Fruit fly (Drosophila melanogaster): Measurements from ENCODE around the gene brwl.

Gene brwl

dm6 chr2L:9585942-9586341, 17.3 kb downstream of the brwl start (continued):
- no peak for TF ChIP-seq CG31224 (GFP tag; IDR thresholded peaks at IDR 0.05)
- TF ChIP-seq CG1792 (GFP tag; optimal IDR thresholded peaks at IDR 0.05), result no peak
- no peak for TF ChIP-seq Lhr (GFP tag; optimal IDR thresholded peaks at IDR 0.05)
- no peak for TF ChIP-seq pros (GFP tag; optimal IDR thresholded peaks at IDR 0.05)
- no peak for TF ChIP-seq onecut (GFP tag; IDR thresholded peaks at IDR 0.05)
- TF ChIP-seq run (tag; optimal IDR thresholded peaks at IDR 0.05), result no peak
- TF ChIP-seq yki (optimal IDR thresholded peaks at IDR 0.05), result no peak
- TF ChIP-seq CG1024 (GFP tag; IDR thresholded peaks at IDR 0.05), result no peak
- TF ChIP-seq maf-S (GFP tag; optimal IDR thresholded peaks at IDR 0.05), result no peak
- TF ChIP-seq Hand (GFP tag; optimal IDR thresholded peaks at IDR 0.05), result no peak
- no peak for TF ChIP-seq ssp (GFP tag; IDR thresholded peaks at IDR 0.05)
- TF ChIP-seq caup (GFP tag; optimal IDR thresholded peaks at IDR 0.05; ENCODE audit: severe bottlenecking), result no peak
- TF ChIP-seq CG11560 (tag; IDR thresholded peaks at IDR 0.05), result no peak
- no peak for TF ChIP-seq CG2129 (GFP tag; IDR thresholded peaks at IDR 0.05; ENCODE audit: partially characterized antibody)
- no peak for TF ChIP-seq Dref (GFP tag; IDR thresholded peaks at IDR 0.05)
- no peak for TF ChIP-seq bowl (GFP tag; IDR thresholded peaks at IDR 0.05)
- no peak for TF ChIP-seq CG10366 (GFP tag; IDR thresholded peaks at IDR 0.05)
- TF ChIP-seq HHEX (GFP tag; optimal IDR thresholded peaks at IDR 0.05), result no peak
- TF ChIP-seq pfk (GFP tag; optimal IDR thresholded peaks at IDR 0.05), result no peak
- no peak for TF ChIP-seq nau (GFP tag; optimal IDR thresholded peaks at IDR 0.05)
- TF ChIP-seq CG9932 (GFP tag; IDR thresholded peaks at IDR 0.05), result no peak
- TF ChIP-seq Ravus (GFP tag; IDR thresholded peaks at IDR 0.05), result no peak
- no peak for TF ChIP-seq dpn (GFP tag; optimal IDR thresholded peaks at IDR 0.05)
- TF ChIP-seq CG3407 (GFP tag; optimal IDR thresholded peaks at IDR 0.05), result no peak
- TF ChIP-seq Poxn (GFP tag; IDR thresholded peaks at IDR 0.05), result no peak
- no peak for TF ChIP-seq CG10565 (GFP tag; optimal IDR thresholded peaks at IDR 0.05)
- no peak for TF ChIP-seq MBD-R2 (GFP tag; IDR thresholded peaks at IDR 0.05)
- no peak for TF ChIP-seq Atf3 (GFP tag; optimal IDR thresholded peaks at IDR 0.05)
- no peak for TF ChIP-seq H2.0 (GFP tag; IDR thresholded peaks at IDR 0.05)
- no peak for TF ChIP-seq NK7.1 (GFP tag; optimal IDR thresholded peaks at IDR 0.05)
- no peak for TF ChIP-seq CG17359 (tag; optimal IDR thresholded peaks at IDR 0.05)
- TF ChIP-seq Doc2 (GFP tag; IDR thresholded peaks at IDR 0.05), result no peak
- peak; percentile 35 for TF ChIP-seq zf30C (GFP tag; optimal IDR thresholded peaks at IDR 0.05)
- no peak for TF ChIP-seq CG12071 (GFP tag; optimal IDR thresholded peaks at IDR 0.05)
- TF ChIP-seq CG43689 (GFP tag; IDR thresholded peaks at IDR 0.05), result no peak
- TF ChIP-seq CG33213 (GFP tag; optimal IDR thresholded peaks at IDR 0.05), result no peak
- TF ChIP-seq CG7357 (GFP tag; IDR thresholded peaks at IDR 0.05), result no peak
- TF ChIP-seq Hr3 (GFP tag; optimal IDR thresholded peaks at IDR 0.05), result no peak
- no peak; the same call in 1 of the 2 replicates for TF ChIP-seq Ptx1 (GFP tag; IDR thresholded peaks at IDR 0.05)
- no peak for TF ChIP-seq CG17568 (GFP tag; optimal IDR thresholded peaks at IDR 0.05)
- TF ChIP-seq Xrp1 (GFP tag; IDR thresholded peaks at IDR 0.05), result peak; percentile 73
- no peak for TF ChIP-seq Med (GFP tag)
- no peak for TF ChIP-seq cato (GFP tag; optimal IDR thresholded peaks at IDR 0.05; ENCODE audit: borderline replicate concordance)
- TF ChIP-seq jumu (GFP tag; optimal IDR thresholded peaks at IDR 0.05), result no peak
- TF ChIP-seq slou (GFP tag; optimal IDR thresholded peaks at IDR 0.05), result no peak
- TF ChIP-seq CG4820 (GFP tag; optimal IDR thresholded peaks at IDR 0.05), result no peak
- no peak for TF ChIP-seq mam (GFP tag; optimal IDR thresholded peaks at IDR 0.05)
- TF ChIP-seq nom (GFP tag; optimal IDR thresholded peaks at IDR 0.05), result no peak
- TF ChIP-seq stwl (tag; optimal IDR thresholded peaks at IDR 0.05), result no peak
- TF ChIP-seq MESR4 (GFP tag; optimal IDR thresholded peaks at IDR 0.05), result no peak
- TF ChIP-seq CG9215 (GFP tag; IDR thresholded peaks at IDR 0.05), result no peak
- no peak for TF ChIP-seq CG1529 (GFP tag; optimal IDR thresholded peaks at IDR 0.05)
